Worm (Caenorhabditis elegans): ENCODE measurements around the gene ZC513.3.

ce11 chrV:8010103-8010502, 36.7 kb upstream of the ZC513.3 start, which contains the start of gene Y97E10AR.4:
- TF ChIP-seq snpc-4 (tag; optimal IDR thresholded peaks at IDR 0.05), result no peak
- no peak for TF ChIP-seq nhr-28 (tag; optimal IDR thresholded peaks at IDR 0.05)
- TF ChIP-seq nhr-76 (tag; optimal IDR thresholded peaks at IDR 0.05), result no peak
- TF ChIP-seq ces-1 (GFP tag; optimal IDR thresholded peaks at IDR 0.05), result no peak
- TF ChIP-seq nhr-2 (tag; optimal IDR thresholded peaks at IDR 0.05), result no peak
- TF ChIP-seq cnd-1 (tag; optimal IDR thresholded peaks at IDR 0.05), result no peak
- TF ChIP-seq lin-13 (tag; optimal IDR thresholded peaks at IDR 0.05), result no peak
- TF ChIP-seq sptf-1 (tag; optimal IDR thresholded peaks at IDR 0.05), result no peak

All from whole organism, mixed stage, embryonic.